Worm (Caenorhabditis elegans) whole organism, L4/young adult: ENCODE measurements around the gene tbc-8.

ENCODE experiments used
- W03F9.2 ChIP-seq: fragments of 150-350 bp; optimal IDR thresholded peaks from 2 replicates; lab custom pipeline; 2014; ENCODE audit warnings: missing biosample characterization, missing genetic modification characterization
- dao-5 ChIP-seq: sonication (generic microtip); optimal IDR thresholded peaks from 2 replicates; lab custom pipeline; 2016; ENCODE audit warnings: missing genotype, missing genetic modification characterization, moderate library complexity, missing compliant biosample characterization
- him-1 ChIP-seq: sonication (generic microtip); optimal IDR thresholded peaks from 2 replicates; lab custom pipeline; 2016; ENCODE audit warnings: missing genotype, missing genetic modification reagents, missing genetic modification characterization, missing compliant biosample characterization

tbc-8 gene

ce11 chrIII:10404918-10405317, 40.2 kb downstream of the tbc-8 start, which contains the start of the genes M03C11.3 and chl-1:
M03C11.3 (plus strand) TSS chrIII:10405070.
chl-1 (minus strand) TSS chrIII:10405240.
- no peak for TF ChIP-seq him-1 (tag; lab: Kevin White, UChicago)
- no peak for TF ChIP-seq W03F9.2 (tag; lab: Kevin White, UChicago)
- TF ChIP-seq dao-5, result no peak

- peak; percentile 90 for TF ChIP-seq him-1 (tag; lab: Kevin White, UChicago)
- no peak for TF ChIP-seq dao-5
- TF ChIP-seq W03F9.2 (tag; lab: Kevin White, UChicago), result peak; percentile 91
Observed at ce11 chrIII:10407198-10407663, 42.5 kb downstream of the tbc-8 start, which contains the start of gene hat-1. hat-1 (minus strand) TSS chrIII:10407248.

- no peak for TF ChIP-seq him-1 (tag; lab: Kevin White, UChicago)
- no peak for TF ChIP-seq dao-5
- TF ChIP-seq W03F9.2 (tag; lab: Kevin White, UChicago), result no peak
Observed at ce11 chrIII:10415822-10416221, 51.1 kb downstream of the tbc-8 start, which contains the start of gene ymel-1. ymel-1 (plus strand) TSS chrIII:10416139.

ce11 chrIII:10421680-10422079, 56.9 kb downstream of the tbc-8 start:
- no peak for TF ChIP-seq W03F9.2 (tag; lab: Kevin White, UChicago)
- no peak for TF ChIP-seq dao-5
- no peak for TF ChIP-seq him-1 (tag; lab: Kevin White, UChicago)
